Worm (Caenorhabditis elegans): Measurements from ENCODE around the gene AC3.5.

The AC3.5 gene

ce11 chrV:10414610-10415009 is 26.3 kb downstream of the AC3.5 start, which contains the start of gene F15H10.9:
TSS of gene F15H10.9 (minus strand) at chrV:10414710.
- TF ChIP-seq alr-1 (tag; optimal IDR thresholded peaks at IDR 0.05; ENCODE audit: borderline replicate concordance), result no peak
- TF ChIP-seq nhr-77 (tag; optimal IDR thresholded peaks at IDR 0.05), result no peak

- TF ChIP-seq nhr-28 (tag; optimal IDR thresholded peaks at IDR 0.05) (no peak), sup-37 (GFP tag; optimal IDR thresholded peaks at IDR 0.05) (no peak), vab-15 (tag; optimal IDR thresholded peaks at IDR 0.05) (no peak), nhr-90 (tag; optimal IDR thresholded peaks at IDR 0.05; ENCODE audit: poor library complexity) (no peak), nhr-19 (GFP tag; conservative IDR thresholded peaks at IDR 0.05) (no peak), swsn-7 (tag; optimal IDR thresholded peaks at IDR 0.05) (no peak), fos-1 (tag; optimal IDR thresholded peaks at IDR 0.05) (no peak), dsc-1 (tag; optimal IDR thresholded peaks at IDR 0.05) (no peak), snpc-4 (tag; optimal IDR thresholded peaks at IDR 0.05) (no peak), unc-86 (tag; optimal IDR thresholded peaks at IDR 0.05) (no peak), ama-1 (optimal IDR thresholded peaks at IDR 0.05) (no peak), hlh-17 (GFP tag; optimal IDR thresholded peaks at IDR 0.05; ENCODE audit: borderline replicate concordance) (no peak)
Measured at ce11 chrV:10416925-10417324, 28.6 kb downstream of the AC3.5 start, which contains the start of gene F15H10.10. TSS of gene F15H10.10 (minus strand) at chrV:10417025.

- no peak for TF ChIP-seq C16A3.4 (tag; optimal IDR thresholded peaks at IDR 0.05)
- no peak for TF ChIP-seq irx-1 (tag; optimal IDR thresholded peaks at IDR 0.05)
- no peak for TF ChIP-seq ama-1 (optimal IDR thresholded peaks at IDR 0.05)
- no peak for TF ChIP-seq egl-27 (tag; optimal IDR thresholded peaks at IDR 0.05)
- no peak for TF ChIP-seq unc-130 (tag; optimal IDR thresholded peaks at IDR 0.05)
- TF ChIP-seq mdl-1 (tag; optimal IDR thresholded peaks at IDR 0.05), result no peak
- no peak for TF ChIP-seq sptf-1 (tag; optimal IDR thresholded peaks at IDR 0.05)
- TF ChIP-seq nhr-237 (tag; optimal IDR thresholded peaks at IDR 0.05), result no peak
- no peak for TF ChIP-seq efl-3 (GFP tag; optimal IDR thresholded peaks at IDR 0.05)
- TF ChIP-seq fos-1 (tag; optimal IDR thresholded peaks at IDR 0.05), result no peak
- TF ChIP-seq lin-13 (GFP tag; optimal IDR thresholded peaks at IDR 0.05), result no peak
- no peak for TF ChIP-seq pqm-1 (tag; optimal IDR thresholded peaks at IDR 0.05)
- TF ChIP-seq sup-37 (GFP tag; optimal IDR thresholded peaks at IDR 0.05), result no peak
- TF ChIP-seq C04F5.9 (tag; optimal IDR thresholded peaks at IDR 0.05), result no peak
- no peak for TF ChIP-seq rnt-1 (tag; optimal IDR thresholded peaks at IDR 0.05)
- TF ChIP-seq lin-39 (tag; optimal IDR thresholded peaks at IDR 0.05), result no peak
Measured at ce11 chrV:10418961-10419360, 30.6 kb downstream of the AC3.5 start, which contains the start of gene F15H10.5. TSS of gene F15H10.5 (minus strand) at chrV:10419061.

DNA sequence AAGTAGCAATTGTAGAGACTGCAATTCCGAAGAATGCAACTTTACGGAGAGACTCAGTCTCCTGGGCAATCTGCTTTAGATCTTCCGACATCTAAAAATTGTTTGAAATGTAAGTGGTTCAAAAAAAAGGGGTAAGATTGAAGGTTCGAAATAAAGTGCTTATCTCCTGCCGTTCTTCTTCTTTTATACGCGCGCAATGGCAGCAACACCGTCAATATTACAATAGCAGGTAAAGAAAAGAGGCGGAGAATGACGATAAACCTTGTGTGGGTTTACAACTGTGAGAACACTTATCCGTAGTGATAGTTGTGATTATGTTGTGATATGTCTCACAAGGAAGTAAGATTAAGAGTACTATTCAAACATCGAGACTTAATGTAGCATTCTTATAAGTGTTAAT is 33.5 kb downstream of the AC3.5 start, which contains the start of gene col-13:
Gene col-13, minus strand, starts transcription at position 101 of the 400 bp plus-strand sequence.
- TF ChIP-seq unc-86 (tag; optimal IDR thresholded peaks at IDR 0.05) (no peak), snpc-4 (tag; optimal IDR thresholded peaks at IDR 0.05) (no peak), unc-98 (GFP tag; IDR thresholded peaks at IDR 0.05) (no peak), mef-2 (tag; optimal IDR thresholded peaks at IDR 0.05) (no peak), aly-2 (tag; optimal IDR thresholded peaks at IDR 0.05) (no peak), snu-23 (GFP tag; optimal IDR thresholded peaks at IDR 0.05) (no peak), pax-3 (tag; optimal IDR thresholded peaks at IDR 0.05) (no peak), aha-1 (tag; optimal IDR thresholded peaks at IDR 0.05) (no peak), fos-1 (tag; optimal IDR thresholded peaks at IDR 0.05) (no peak), ceh-88 (GFP tag; IDR thresholded peaks at IDR 0.05) (no peak), ztf-4 (tag; optimal IDR thresholded peaks at IDR 0.05) (no peak)

DNA sequence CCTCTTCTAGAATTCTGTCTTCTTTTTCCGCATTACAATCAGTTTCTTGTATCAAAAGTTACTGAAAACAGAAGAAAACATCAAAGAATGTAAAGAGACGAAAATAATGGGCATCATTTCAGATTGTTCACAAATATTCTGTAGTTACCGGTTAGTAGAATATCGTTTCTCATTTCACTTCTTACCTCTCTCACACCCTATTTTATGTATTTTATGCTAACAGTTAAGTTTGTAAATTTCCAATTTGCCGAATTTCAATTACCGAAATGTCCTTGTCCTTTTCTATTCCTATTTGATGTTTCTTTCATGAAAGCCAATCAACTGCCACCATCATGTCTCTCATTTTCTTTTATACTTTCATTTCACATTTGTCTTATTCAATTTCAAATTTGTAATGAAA is 35.2 kb downstream of the AC3.5 start:
- TF ChIP-seq nhr-76 (tag; optimal IDR thresholded peaks at IDR 0.05), result no peak
- no peak for TF ChIP-seq ceh-82 (tag; optimal IDR thresholded peaks at IDR 0.05)
- peak; percentile 64 for TF ChIP-seq nhr-85 (tag)

Data from whole organism, L1 larva.